Worm (Caenorhabditis elegans) whole organism, mixed stage, embryonic: Measurements from ENCODE around the gene bgnt-1.3.

Experiments used
- bed-3 ChIP-seq: fragments of 200-800 bp; sonication (Bioruptor generic); optimal IDR thresholded peaks from 3 replicates; lab custom pipeline; 2018; ENCODE audit warnings: mild to moderate bottlenecking, missing genetic modification characterization, moderate library complexity, missing compliant biosample characterization
- blmp-1 ChIP-seq: fragments of 150-350 bp; optimal IDR thresholded peaks from 2 replicates; lab custom pipeline; 2014; ENCODE audit warnings: missing biosample characterization, missing genetic modification characterization
- ceh-83 ChIP-seq: fragments of 200-800 bp; sonication (Bioruptor generic); optimal IDR thresholded peaks from 2 replicates; lab custom pipeline; 2018; ENCODE audit warnings: mild to moderate bottlenecking, missing genetic modification characterization, missing compliant biosample characterization
- ces-1 ChIP-seq: fragments of 150-350 bp; optimal IDR thresholded peaks from 2 replicates; lab custom pipeline; 2014; ENCODE audit warnings: missing biosample characterization, missing genetic modification reagents, missing genetic modification characterization
- cnd-1 ChIP-seq: fragments of 200-800 bp; sonication (Bioruptor generic); optimal IDR thresholded peaks from 2 replicates; lab custom pipeline; 2018; ENCODE audit warnings: mild to moderate bottlenecking, missing genetic modification characterization, missing compliant biosample characterization
- drap-1 ChIP-seq: fragments of 200-800 bp; sonication (Bioruptor generic); optimal IDR thresholded peaks from 3 replicates; lab custom pipeline; 2018; ENCODE audit warnings: mild to moderate bottlenecking, missing genetic modification characterization, missing compliant biosample characterization
- elt-1 ChIP-seq: sonication (generic microtip); optimal IDR thresholded peaks from 2 replicates; lab custom pipeline; 2017; ENCODE audit warnings: missing genetic modification characterization, mild to moderate bottlenecking, missing compliant biosample characterization, antibody characterized with exemption, moderate library complexity, borderline replicate concordance; ENCODE audit not compliant: insufficient read depth
- elt-3 ChIP-seq: fragments of 150-350 bp; optimal IDR thresholded peaks from 2 replicates; lab custom pipeline; 2014; ENCODE audit warnings: missing biosample characterization, missing genetic modification characterization
- flh-1 ChIP-seq: fragments of 200-800 bp; sonication (Bioruptor generic); optimal IDR thresholded peaks from 2 replicates; lab custom pipeline; 2018; ENCODE audit warnings: mild to moderate bottlenecking, missing genetic modification characterization, moderate library complexity, missing compliant biosample characterization
- ham-2 ChIP-seq: fragments of 200-800 bp; sonication (Bioruptor generic); optimal IDR thresholded peaks from 2 replicates; lab custom pipeline; 2018; ENCODE audit warnings: mild to moderate bottlenecking, missing genetic modification characterization, missing compliant biosample characterization
- hlh-1 ChIP-seq: fragments of 150-350 bp; optimal IDR thresholded peaks from 2 replicates; lab custom pipeline; 2014; ENCODE audit warnings: missing biosample characterization, missing genetic modification reagents, missing genetic modification characterization
- lin-32 ChIP-seq: fragments of 200-800 bp; sonication (Bioruptor generic); optimal IDR thresholded peaks from 2 replicates; lab custom pipeline; 2018; ENCODE audit warnings: mild to moderate bottlenecking, missing genetic modification characterization, missing compliant biosample characterization
- mab-5 ChIP-seq: fragments of 150-350 bp; optimal IDR thresholded peaks from 2 replicates; lab custom pipeline; 2014; ENCODE audit warnings: missing biosample characterization, missing genetic modification characterization
- mls-2 ChIP-seq: sonication (generic microtip); optimal IDR thresholded peaks from 2 replicates; lab custom pipeline; 2016; ENCODE audit warnings: mild to moderate bottlenecking, missing genetic modification characterization, moderate library complexity, missing compliant biosample characterization
- nhr-12 ChIP-seq: fragments of 150-350 bp; optimal IDR thresholded peaks from 2 replicates; lab custom pipeline; 2014; ENCODE audit warnings: missing biosample characterization, missing genetic modification characterization
- nhr-2 ChIP-seq: fragments of 150-350 bp; optimal IDR thresholded peaks from 2 replicates; lab custom pipeline; 2014; ENCODE audit warnings: missing biosample characterization, missing genetic modification characterization
- nhr-28 ChIP-seq: fragments of 150-350 bp; optimal IDR thresholded peaks from 2 replicates; lab custom pipeline; 2014; ENCODE audit warnings: missing biosample characterization, missing genetic modification characterization
- nhr-76 ChIP-seq: sonication (generic microtip); optimal IDR thresholded peaks from 2 replicates; lab custom pipeline; 2017; ENCODE audit warnings: missing biosample characterization, missing genetic modification characterization
- pha-4 ChIP-seq: fragments of 150-350 bp; optimal IDR thresholded peaks from 2 replicates; lab custom pipeline; 2018; ENCODE audit warnings: missing biosample characterization, missing genetic modification reagents, missing genetic modification characterization
- sem-2 ChIP-seq: fragments of 200-800 bp; sonication (Bioruptor generic); optimal IDR thresholded peaks from 2 replicates; lab custom pipeline; 2018; ENCODE audit warnings: mild to moderate bottlenecking, missing genetic modification characterization, missing compliant biosample characterization
- snpc-4 ChIP-seq: fragments of 150-350 bp; optimal IDR thresholded peaks from 2 replicates; lab custom pipeline; 2014; ENCODE audit warnings: missing biosample characterization, missing genetic modification characterization
- sptf-1 ChIP-seq: sonication (generic microtip); optimal IDR thresholded peaks from 2 replicates; lab custom pipeline; 2017; ENCODE audit warnings: mild to moderate bottlenecking, missing genetic modification characterization, moderate library complexity, missing compliant biosample characterization
- tbx-8 ChIP-seq: fragments of 200-800 bp; sonication (Bioruptor generic); optimal IDR thresholded peaks from 2 replicates; lab custom pipeline; 2018; ENCODE audit warnings: mild to moderate bottlenecking, missing genetic modification characterization, moderate library complexity, missing compliant biosample characterization
- unc-120 ChIP-seq: sonication (generic microtip); optimal IDR thresholded peaks from 2 replicates; lab custom pipeline; 2017; ENCODE audit warnings: missing genetic modification characterization, missing compliant biosample characterization; ENCODE audit not compliant: poor library complexity, severe bottlenecking
- unc-39 ChIP-seq: fragments of 150-350 bp; optimal IDR thresholded peaks from 2 replicates; lab custom pipeline; 2014; ENCODE audit warnings: missing biosample characterization, missing genetic modification characterization
- unc-62 ChIP-seq: fragments of 150-350 bp; optimal IDR thresholded peaks from 2 replicates; lab custom pipeline; 2014; ENCODE audit warnings: missing biosample characterization, missing genetic modification reagents, missing genetic modification characterization
- ztf-11 ChIP-seq: fragments of 150-350 bp; optimal IDR thresholded peaks from 2 replicates; lab custom pipeline; 2014; ENCODE audit warnings: missing biosample characterization, missing genetic modification characterization

Gene bgnt-1.3

DNA sequence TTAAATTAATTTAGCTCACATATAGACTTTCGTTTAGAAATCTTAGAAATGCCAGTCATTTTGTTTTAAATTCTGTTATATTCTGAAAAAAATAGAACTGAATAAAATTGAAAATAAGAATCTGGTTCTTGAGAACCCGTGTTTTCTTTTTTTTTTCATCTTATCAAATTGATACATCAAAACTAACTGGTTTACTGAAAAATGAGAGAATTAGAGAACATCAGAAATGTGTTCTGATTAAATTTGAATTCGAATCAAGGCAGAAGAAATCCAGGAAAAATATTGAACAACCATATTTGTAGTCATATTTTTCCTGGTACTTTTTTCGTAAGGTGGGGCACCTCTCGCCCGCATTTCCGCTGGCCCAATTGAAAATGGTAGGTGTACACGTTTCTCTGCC, 37.8 kb downstream of the bgnt-1.3 start, which contains the start of gene F11A5.15:
Gene F11A5.15, minus strand, starts transcription at position 101 of the 400 bp plus-strand sequence.
- TF ChIP-seq ztf-11 (tag; lab: Kevin White, UChicago) (no peak), ham-2 (GFP tag; lab: Kevin White, UChicago) (no peak), mab-5 (no peak), bed-3 (GFP tag; lab: Kevin White, UChicago) (no peak), unc-39 (tag; lab: Kevin White, UChicago) (no peak), nhr-12 (no peak), sem-2 (GFP tag; lab: Kevin White, UChicago) (no peak), mls-2 (tag; lab: Kevin White, UChicago) (no peak), nhr-2 (tag; lab: Kevin White, UChicago) (no peak), elt-1 (tag; lab: Kevin White, UChicago) (no peak)

DNA sequence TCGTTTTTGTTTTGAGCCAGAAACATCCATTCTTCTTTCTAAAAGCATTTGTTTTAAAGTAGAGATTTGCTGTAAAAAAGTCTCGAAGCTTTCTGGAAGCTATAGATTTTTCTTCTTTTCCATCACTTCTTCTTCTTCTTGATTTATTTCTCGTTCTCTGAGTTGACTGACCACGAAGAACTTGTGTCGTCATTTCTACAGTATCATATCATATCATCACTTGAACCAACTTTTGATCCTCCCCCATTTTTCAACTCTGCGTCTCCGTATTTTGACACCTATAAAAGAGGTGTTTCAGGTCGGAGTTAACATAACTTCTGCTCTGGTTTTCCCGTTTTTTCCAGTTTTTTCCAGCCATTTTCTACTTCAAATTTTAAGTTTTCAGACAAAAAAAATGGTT, 41.8 kb downstream of the bgnt-1.3 start, which contains the start of gene F11A5.9:
Gene F11A5.9, plus strand, starts transcription at position 386 of the 400 bp plus-strand sequence.
- TF ChIP-seq unc-62 (no peak), nhr-28 (tag; lab: Kevin White, UChicago) (no peak), ces-1 (GFP tag; lab: Kevin White, UChicago) (no peak), flh-1 (GFP tag; lab: Kevin White, UChicago) (no peak), sptf-1 (tag; lab: Kevin White, UChicago) (no peak), blmp-1 (tag; lab: Kevin White, UChicago) (no peak), mab-5 (no peak), unc-120 (tag; lab: Kevin White, UChicago) (no peak), elt-3 (tag; lab: Kevin White, UChicago) (no peak), nhr-76 (tag; lab: Kevin White, UChicago) (no peak), bed-3 (GFP tag; lab: Kevin White, UChicago) (no peak), mls-2 (tag; lab: Kevin White, UChicago) (no peak), nhr-2 (tag; lab: Kevin White, UChicago) (no peak), sem-2 (GFP tag; lab: Kevin White, UChicago) (no peak), ceh-83 (GFP tag; lab: Kevin White, UChicago) (no peak), cnd-1 (tag; lab: Kevin White, UChicago) (no peak)

ce11 chrV:16213323-16213722, 43.0 kb downstream of the bgnt-1.3 start:
- no peak for TF ChIP-seq cnd-1 (tag; lab: Kevin White, UChicago)
- TF ChIP-seq mls-2 (tag; lab: Kevin White, UChicago), result no peak
- no peak for TF ChIP-seq bed-3 (GFP tag; lab: Kevin White, UChicago)
- no peak for TF ChIP-seq tbx-8 (GFP tag; lab: Kevin White, UChicago)
- TF ChIP-seq hlh-1 (tag; lab: Kevin White, UChicago), result no peak
- TF ChIP-seq pha-4, result no peak
- TF ChIP-seq flh-1 (GFP tag; lab: Kevin White, UChicago), result no peak
- no peak for TF ChIP-seq elt-3 (tag; lab: Kevin White, UChicago)

DNA sequence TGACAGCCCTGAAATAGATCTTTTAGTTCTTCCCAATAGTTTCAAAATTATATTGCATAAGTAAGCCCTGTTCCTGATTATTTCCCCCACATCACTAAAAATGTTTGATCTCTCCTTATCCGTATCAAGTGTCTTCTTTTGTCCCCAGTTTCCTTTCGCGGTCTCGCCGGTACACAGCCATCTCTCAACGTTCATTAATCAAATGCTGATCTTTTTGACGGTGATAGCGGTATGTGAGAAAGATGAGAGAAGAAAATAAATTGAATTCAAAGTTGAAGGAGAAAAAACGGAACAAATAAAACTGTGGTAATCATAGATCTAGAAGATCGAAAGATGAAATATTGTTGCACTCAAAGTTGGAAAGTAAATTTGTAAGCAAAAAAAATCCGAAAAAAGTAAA, 44.6 kb downstream of the bgnt-1.3 start:
- TF ChIP-seq nhr-12 (no peak), flh-1 (GFP tag; lab: Kevin White, UChicago) (no peak)

DNA sequence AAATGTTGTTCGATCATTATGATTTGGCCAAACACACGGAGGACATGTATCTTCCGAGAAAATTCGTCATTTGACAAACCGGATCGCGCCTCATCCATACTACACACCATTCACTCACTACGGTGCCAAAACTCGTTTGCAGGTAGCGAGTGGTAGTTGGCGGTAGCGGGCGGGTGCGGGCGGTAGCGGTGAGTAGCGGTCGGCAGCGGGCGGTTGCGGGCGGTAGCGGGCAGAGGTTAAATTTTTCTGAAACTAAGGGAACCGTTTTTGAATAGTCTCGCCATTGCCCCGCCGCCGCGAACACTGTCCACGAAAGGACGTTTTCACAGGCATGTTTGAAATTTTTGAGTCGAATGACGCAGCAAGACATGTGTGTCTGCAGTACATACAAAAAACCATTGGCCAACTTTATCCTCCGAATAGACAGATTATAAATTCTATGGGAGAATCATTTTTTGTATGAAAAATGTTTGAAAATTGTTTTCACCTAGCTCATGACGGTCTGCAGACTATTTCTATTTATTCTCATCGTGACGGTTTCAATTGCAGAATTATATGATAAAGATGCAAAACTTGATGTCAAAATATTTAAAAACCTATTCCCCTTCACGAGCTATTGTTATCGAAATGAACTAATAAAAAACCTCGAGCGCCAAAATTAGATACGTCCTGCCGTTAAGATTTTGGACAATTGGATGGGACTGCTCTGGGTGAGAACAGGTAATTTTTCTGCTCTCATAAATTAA, 45.9 kb downstream of the bgnt-1.3 start, which contains the start of gene F11A5.16:
Gene F11A5.16, plus strand, starts transcription at position 696 of the 746 bp plus-strand sequence.
- TF ChIP-seq lin-32 (GFP tag; lab: Kevin White, UChicago) (no peak), flh-1 (GFP tag; lab: Kevin White, UChicago) (no peak), snpc-4 (tag; lab: Kevin White, UChicago) (no peak), mls-2 (tag; lab: Kevin White, UChicago) (no peak), unc-120 (tag; lab: Kevin White, UChicago) (no peak), drap-1 (GFP tag; lab: Kevin White, UChicago) (no peak), elt-1 (tag; lab: Kevin White, UChicago) (no peak)
